Fruit fly (Drosophila melanogaster): ENCODE data around the gene CG3618.

CG3618 gene

DNA sequence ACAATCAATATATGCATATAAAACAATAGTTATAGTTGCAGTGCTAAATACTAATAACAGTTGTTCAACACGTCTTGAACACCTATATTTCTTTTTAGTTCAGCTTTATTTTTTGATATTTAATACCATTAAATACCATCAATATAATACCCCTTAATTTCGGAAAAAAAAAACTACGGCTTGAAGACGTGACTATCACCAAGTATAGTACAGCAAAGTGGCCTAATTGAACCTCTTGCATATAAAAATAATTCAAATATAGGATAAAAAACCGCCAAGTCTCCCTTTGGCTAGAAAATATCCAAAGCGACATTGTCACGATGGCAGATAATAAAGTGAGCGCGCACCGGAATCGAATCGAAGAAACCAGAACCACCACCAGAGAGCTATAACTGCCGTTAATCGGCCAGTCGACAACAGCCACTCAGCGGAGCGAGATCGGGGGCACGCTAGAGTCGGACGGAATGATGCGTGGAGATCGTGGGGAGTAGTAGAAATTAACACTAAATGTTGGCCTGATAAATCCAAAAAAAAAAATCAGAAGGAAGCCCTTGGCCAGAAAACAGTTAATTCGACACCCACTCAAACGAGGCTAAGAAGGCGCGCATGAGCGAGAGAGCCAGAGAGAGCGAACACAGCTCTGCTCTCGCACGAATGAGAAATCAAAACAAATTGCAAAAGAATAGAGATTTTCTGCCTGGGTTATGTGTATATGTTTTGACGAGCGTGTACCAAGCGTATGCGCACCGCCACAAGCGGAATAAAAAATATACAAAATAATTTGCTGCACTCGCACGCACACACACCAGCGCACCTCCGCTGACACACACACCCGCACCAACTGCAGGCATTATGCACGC lies 30.8 kb downstream of the CG3618 start:
- TF ChIP-seq CoRest (tag; optimal IDR thresholded peaks at IDR 0.05), result peak; percentile 63
- TF ChIP-seq Dek (tag; optimal IDR thresholded peaks at IDR 0.05), result peak; percentile 67
- TF ChIP-seq Neu2 (GFP tag; optimal IDR thresholded peaks at IDR 0.05; ENCODE audit: borderline replicate concordance), result peak; percentile 17
- peak; percentile 56 for TF ChIP-seq CG14710 (tag; optimal IDR thresholded peaks at IDR 0.05)
- no peak for TF ChIP-seq Sox102F (GFP tag; optimal IDR thresholded peaks at IDR 0.05)
- peak; percentile 0 for TF ChIP-seq CG8281 (tag; optimal IDR thresholded peaks at IDR 0.05)
- no peak for TF ChIP-seq CG17802 (tag; optimal IDR thresholded peaks at IDR 0.05)
- no peak for TF ChIP-seq sc (optimal IDR thresholded peaks at IDR 0.05)
- no peak for TF ChIP-seq sc (GFP tag; optimal IDR thresholded peaks at IDR 0.05)
- no peak for TF ChIP-seq CG14860 (GFP tag; IDR thresholded peaks at IDR 0.05; ENCODE audit: partially characterized antibody)
- no peak for TF ChIP-seq Atf-2 (GFP tag; optimal IDR thresholded peaks at IDR 0.05)
- 0 out of 4 replicates have a peak, but pooled peaks have one; percentile 39 for TF ChIP-seq Gug (GFP tag; IDR thresholded peaks at IDR 0.05)
- TF ChIP-seq Mes4 (GFP tag; optimal IDR thresholded peaks at IDR 0.05), result no peak
- peak; percentile 18 for TF ChIP-seq CG8089 (GFP tag; optimal IDR thresholded peaks at IDR 0.05)
- peak; percentile 4 to 65 for TF ChIP-seq Pdp1 (GFP tag; optimal IDR thresholded peaks at IDR 0.05)
- TF ChIP-seq lov (optimal IDR thresholded peaks at IDR 0.05), result no peak
- no peak for TF ChIP-seq lov (GFP tag; IDR thresholded peaks at IDR 0.05)
- no peak for TF ChIP-seq bsh (GFP tag; optimal IDR thresholded peaks at IDR 0.05)
- no peak for TF ChIP-seq hkb (optimal IDR thresholded peaks at IDR 0.05)
- TF ChIP-seq hkb (GFP tag; IDR thresholded peaks at IDR 0.05), result peak; percentile 48; the same call in 1 of the 2 replicates
- TF ChIP-seq Eip74EF (GFP tag; optimal IDR thresholded peaks at IDR 0.05), result peak in 1 of 2 experiments; percentile 56
- TF ChIP-seq pzg (GFP tag; optimal IDR thresholded peaks at IDR 0.05), result peak; percentile 12
- peak; percentile 19 for TF ChIP-seq CG17385 (GFP tag; optimal IDR thresholded peaks at IDR 0.05)
- TF ChIP-seq CG4360 (GFP tag; IDR thresholded peaks at IDR 0.05), result peak; percentile 37; the same call in 1 of the 2 replicates
- TF ChIP-seq chm (GFP tag; IDR thresholded peaks at IDR 0.05), result peak; percentile 71
- no peak for TF ChIP-seq al (GFP tag; IDR thresholded peaks at IDR 0.05)
- no peak for TF ChIP-seq peb (GFP tag; IDR thresholded peaks at IDR 0.05)
- TF ChIP-seq Oli (tag; optimal IDR thresholded peaks at IDR 0.05), result peak; percentile 59
- TF ChIP-seq CG4820 (GFP tag; optimal IDR thresholded peaks at IDR 0.05), result no peak
- TF ChIP-seq cato (GFP tag; optimal IDR thresholded peaks at IDR 0.05; ENCODE audit: borderline replicate concordance), result no peak
- peak in 1 of 3 experiments; percentile 61 for TF ChIP-seq Stat92E (GFP tag; optimal IDR thresholded peaks at IDR 0.05)
- TF ChIP-seq Mad (GFP tag; optimal IDR thresholded peaks at IDR 0.05), result no peak
- peak; percentile 31 for TF ChIP-seq gcm (GFP tag; optimal IDR thresholded peaks at IDR 0.05)
- TF ChIP-seq caup (GFP tag; optimal IDR thresholded peaks at IDR 0.05; ENCODE audit: severe bottlenecking), result peak; percentile 32
- peak; percentile 55 for TF ChIP-seq CG7556 (GFP tag; optimal IDR thresholded peaks at IDR 0.05)
- TF ChIP-seq CG12155 (GFP tag; optimal IDR thresholded peaks at IDR 0.05), result peak; percentile 21
- TF ChIP-seq HLHmδ (GFP tag; optimal IDR thresholded peaks at IDR 0.05), result peak; percentile 79
- no peak for TF ChIP-seq shn (GFP tag; optimal IDR thresholded peaks at IDR 0.05)
- TF ChIP-seq z (GFP tag; IDR thresholded peaks at IDR 0.05), result peak; percentile 67; the same call in 2 of the 3 replicates
- peak; percentile 69; the same call in 2 of the 3 replicates for TF ChIP-seq Dbx (GFP tag; IDR thresholded peaks at IDR 0.05)
- no peak for TF ChIP-seq CG6654 (GFP tag; optimal IDR thresholded peaks at IDR 0.05)
- TF ChIP-seq CG16815 (GFP tag; optimal IDR thresholded peaks at IDR 0.05), result no peak
- TF ChIP-seq stc (GFP tag; IDR thresholded peaks at IDR 0.05), result peak; percentile 25; the same call in 1 of the 2 replicates
- peak; percentile 50; the same call in 1 of the 2 replicates for TF ChIP-seq Bgb (GFP tag; IDR thresholded peaks at IDR 0.05; ENCODE audit: partially characterized antibody)
- peak; percentile 77; the same call in 2 of the 3 replicates for TF ChIP-seq CG17361 (GFP tag; IDR thresholded peaks at IDR 0.05)
- TF ChIP-seq CG18011 (GFP tag; optimal IDR thresholded peaks at IDR 0.05), result no peak
- no peak for TF ChIP-seq CG31388 (GFP tag; optimal IDR thresholded peaks at IDR 0.05)
- TF ChIP-seq CG10462 (GFP tag; optimal IDR thresholded peaks at IDR 0.05), result no peak

All from whole organism, embryonic.